Fruit fly (Drosophila melanogaster) whole organism, embryonic: ENCODE results near the gene NaPi-III.

Source experiments
- B-H2 ChIP-seq: fragments of 200-800 bp; sonication (Bioruptor generic); optimal IDR thresholded peaks from 2 replicates; lab custom pipeline; 2018; ENCODE audit warnings: missing biosample characterization, mild to moderate bottlenecking, missing genetic modification characterization
- CG10431 ChIP-seq: fragments of 200-800 bp; sonication (Bioruptor generic); optimal IDR thresholded peaks from 3 replicates; lab custom pipeline; 2018; ENCODE audit warnings: missing biosample characterization, mild to moderate bottlenecking, missing genetic modification characterization
- CG11504 ChIP-seq: fragments of 200-800 bp; sonication (Bioruptor generic); optimal IDR thresholded peaks from 3 replicates; lab custom pipeline; 2019; ENCODE audit warnings: missing biosample characterization, mild to moderate bottlenecking, missing genetic modification characterization, moderate library complexity
- CG12744 ChIP-seq: fragments of 200-800 bp; sonication (Bioruptor generic); optimal IDR thresholded peaks from 2 replicates; lab custom pipeline; 2016; ENCODE audit warnings: missing biosample characterization, missing genetic modification characterization
- CG14667 ChIP-seq: fragments of 200-800 bp; sonication (Bioruptor generic); IDR thresholded peaks from 2 replicates; pipeline ENCODE4 v1.3.6; 2022; ENCODE audit warnings: missing biosample characterization, missing genetic modification characterization
- CG17385 ChIP-seq: fragments of 200-800 bp; sonication (Bioruptor generic); optimal IDR thresholded peaks from 3 replicates; lab custom pipeline; 2018; ENCODE audit warnings: missing biosample characterization, mild to moderate bottlenecking, missing genetic modification characterization
- CG2116 ChIP-seq: fragments of 200-800 bp; sonication (Bioruptor generic); optimal IDR thresholded peaks from 3 replicates; lab custom pipeline; 2018; ENCODE audit warnings: missing biosample characterization, mild to moderate bottlenecking, missing genetic modification characterization
- CG2678 ChIP-seq: fragments of 200-800 bp; sonication (Bioruptor generic); optimal IDR thresholded peaks from 3 replicates; lab custom pipeline; 2019; ENCODE audit warnings: missing biosample characterization, mild to moderate bottlenecking, missing genetic modification characterization, moderate library complexity
- CG3065 ChIP-seq: fragments of 200-800 bp; sonication (Bioruptor generic); optimal IDR thresholded peaks from 2 replicates; lab custom pipeline; 2016; ENCODE audit warnings: missing biosample characterization, missing genetic modification characterization
- CG31224 ChIP-seq: fragments of 200-800 bp; sonication (Bioruptor generic); IDR thresholded peaks from 2 replicates; pipeline ENCODE4 v1.3.6; 2022; ENCODE audit warnings: missing biosample characterization, missing genetic modification characterization
- CG31441 ChIP-seq: fragments of 200-800 bp; sonication (Bioruptor generic); IDR thresholded peaks from 2 replicates; pipeline ENCODE4 v1.3.6; 2022; ENCODE audit warnings: missing biosample characterization, missing genetic modification characterization
- CG3163 ChIP-seq: fragments of 200-800 bp; sonication (Bioruptor generic); optimal IDR thresholded peaks from 3 replicates; lab custom pipeline; 2016; ENCODE audit warnings: missing biosample characterization, missing genetic modification characterization
- CG34376 ChIP-seq: fragments of 200-800 bp; sonication (Bioruptor generic); optimal IDR thresholded peaks from 2 replicates; lab custom pipeline; 2018; ENCODE audit warnings: missing biosample characterization, mild to moderate bottlenecking, missing genetic modification characterization
- CG5180 ChIP-seq: fragments of 200-800 bp; sonication (Bioruptor generic); optimal IDR thresholded peaks from 3 replicates; lab custom pipeline; 2017; ENCODE audit warnings: missing biosample characterization, missing genetic modification characterization, mild to moderate bottlenecking, moderate library complexity, missing genetic modification reagents
- CG9727 ChIP-seq: fragments of 200-800 bp; sonication (Bioruptor generic); optimal IDR thresholded peaks from 3 replicates; lab custom pipeline; 2017; ENCODE audit warnings: missing biosample characterization, mild to moderate bottlenecking, missing genetic modification characterization
- CG9817 ChIP-seq: fragments of 200-800 bp; sonication (Bioruptor generic); optimal IDR thresholded peaks from 2 replicates; lab custom pipeline; 2018; ENCODE audit warnings: missing biosample characterization, mild to moderate bottlenecking, missing genetic modification characterization, moderate library complexity
- CG9876 ChIP-seq: fragments of 200-800 bp; sonication (Bioruptor generic); optimal IDR thresholded peaks from 2 replicates; lab custom pipeline; 2016; ENCODE audit warnings: missing biosample characterization, missing genetic modification characterization
- CTCF ChIP-seq: fragments of 200-800 bp; sonication (Bioruptor generic); optimal IDR thresholded peaks from 2 replicates; lab custom pipeline; 2017; ENCODE audit warnings: missing biosample characterization, mild to moderate bottlenecking, missing genetic modification characterization, moderate library complexity
- CrebB ChIP-seq: fragments of 200-800 bp; sonication (Bioruptor generic); optimal IDR thresholded peaks from 3 replicates; lab custom pipeline; 2018; ENCODE audit warnings: missing biosample characterization, mild to moderate bottlenecking, missing genetic modification characterization
- D19A ChIP-seq: fragments of 200-800 bp; optimal IDR thresholded peaks from 3 replicates; lab custom pipeline; 2019; ENCODE audit warnings: missing biosample characterization, mild to moderate bottlenecking, missing genetic modification characterization, moderate library complexity
- Dfd ChIP-seq, 2 experiments: fragments of >200 bp; optimal IDR thresholded peaks; 2 replicates each; lab custom pipeline; 2017; ENCODE audit warnings: missing biosample characterization in 2 of 2, missing genetic modification characterization in 2 of 2
- Doc2 ChIP-seq: fragments of 200-800 bp; sonication (Bioruptor generic); IDR thresholded peaks from 2 replicates; pipeline ENCODE4 v1.3.6; 2022; ENCODE audit warnings: missing biosample characterization, missing genetic modification characterization
- Eip74EF ChIP-seq, 2 experiments: fragments of 200-800 bp in 1 of 2; fragments of >200 bp in 1 of 2; sonication (Bioruptor generic) in 1 of 2; optimal IDR thresholded peaks; 2 replicates each; lab custom pipeline; 2017 to 2019; ENCODE audit warnings: missing biosample characterization in 2 of 2, missing genetic modification characterization in 2 of 2, mild to moderate bottlenecking in 1 of 2, moderate library complexity in 1 of 2
- Fer1 ChIP-seq: fragments of 200-800 bp; sonication (Bioruptor generic); optimal IDR thresholded peaks from 2 replicates; lab custom pipeline; 2017; ENCODE audit warnings: missing biosample characterization, mild to moderate bottlenecking, missing genetic modification characterization
- H2.0 ChIP-seq: fragments of 200-800 bp; sonication (Bioruptor generic); IDR thresholded peaks from 2 replicates; pipeline ENCODE4 v1.3.6; 2022; ENCODE audit warnings: missing biosample characterization, missing genetic modification characterization
- Hey ChIP-seq: fragments of 200-800 bp; sonication (Bioruptor generic); optimal IDR thresholded peaks from 3 replicates; lab custom pipeline; 2018; ENCODE audit warnings: missing biosample characterization, mild to moderate bottlenecking, missing genetic modification characterization
- HmgD ChIP-seq: fragments of 200-800 bp; sonication (Bioruptor generic); optimal IDR thresholded peaks from 3 replicates; lab custom pipeline; 2016; ENCODE audit warnings: missing biosample characterization, missing genetic modification characterization
- HmgZ ChIP-seq: fragments of 200-800 bp; sonication (Bioruptor generic); optimal IDR thresholded peaks from 2 replicates; lab custom pipeline; 2018; ENCODE audit warnings: missing biosample characterization, mild to moderate bottlenecking, missing genetic modification characterization
- Hmr ChIP-seq: fragments of 200-800 bp; sonication (Bioruptor generic); optimal IDR thresholded peaks from 3 replicates; lab custom pipeline; 2017; ENCODE audit warnings: mild to moderate bottlenecking, missing biosample characterization, missing genetic modification reagents, missing genetic modification characterization
- Mes4 ChIP-seq: fragments of 200-800 bp; sonication (Bioruptor generic); optimal IDR thresholded peaks from 2 replicates; lab custom pipeline; 2016; ENCODE audit warnings: missing biosample characterization, missing genetic modification characterization
- Mrtf ChIP-seq: fragments of 200-800 bp; sonication (Bioruptor generic); IDR thresholded peaks from 3 replicates; pipeline ENCODE4 v1.3.6; 2022; ENCODE audit warnings: missing biosample characterization, missing genetic modification characterization
- Pdp1 ChIP-seq, 2 experiments: fragments of 200-800 bp; sonication (Bioruptor generic); optimal IDR thresholded peaks; 3 replicates each; lab custom pipeline; 2016; ENCODE audit warnings: missing biosample characterization in 2 of 2, missing genetic modification characterization in 2 of 2, mild to moderate bottlenecking in 1 of 2, moderate library complexity in 1 of 2
- Sox100B ChIP-seq: fragments of 200-800 bp; sonication (Bioruptor generic); optimal IDR thresholded peaks from 3 replicates; lab custom pipeline; 2018; ENCODE audit warnings: missing biosample characterization, mild to moderate bottlenecking, missing genetic modification characterization
- TFAM ChIP-seq: fragments of 200-800 bp; sonication (Bioruptor generic); optimal IDR thresholded peaks from 2 replicates; lab custom pipeline; 2017; ENCODE audit warnings: missing biosample characterization, missing genetic modification characterization, inconsistent platforms
- ato ChIP-seq: fragments of 200-800 bp; sonication (Bioruptor generic); IDR thresholded peaks from 2 replicates; pipeline ENCODE4 v1.3.6; 2022; ENCODE audit warnings: missing biosample characterization, missing genetic modification characterization; ENCODE audit not compliant: partially characterized antibody
- bsh ChIP-seq, 2 experiments: fragments of 200-800 bp; sonication (Bioruptor generic); optimal IDR thresholded peaks; 2 replicates each; lab custom pipeline; 2017 to 2018; ENCODE audit warnings: mild to moderate bottlenecking in 2 of 2, missing biosample characterization in 2 of 2, missing genetic modification characterization in 2 of 2, moderate library complexity in 1 of 2
- dmrt99B ChIP-seq: fragments of 200-800 bp; sonication (Bioruptor generic); optimal IDR thresholded peaks from 2 replicates; lab custom pipeline; 2018; ENCODE audit warnings: missing biosample characterization, mild to moderate bottlenecking, missing genetic modification characterization, moderate library complexity
- exex ChIP-seq: fragments of 200-800 bp; sonication (Bioruptor generic); optimal IDR thresholded peaks from 4 replicates; lab custom pipeline; 2018; ENCODE audit warnings: missing biosample characterization, mild to moderate bottlenecking, missing genetic modification characterization, moderate library complexity
- ftz-f1 ChIP-seq: fragments of 200-800 bp; sonication (Bioruptor generic); optimal IDR thresholded peaks from 2 replicates; lab custom pipeline; 2016; ENCODE audit warnings: missing biosample characterization, missing genetic modification characterization
- gcm2 ChIP-seq: fragments of 200-800 bp; sonication (Bioruptor generic); optimal IDR thresholded peaks from 2 replicates; lab custom pipeline; 2016; ENCODE audit warnings: missing biosample characterization, missing genetic modification characterization
- h ChIP-seq: fragments of >200 bp; optimal IDR thresholded peaks from 2 replicates; lab custom pipeline; 2017
- hb ChIP-seq: fragments of 200-800 bp; sonication (Bioruptor generic); IDR thresholded peaks from 3 replicates; pipeline ENCODE4 v1.3.6; 2022; ENCODE audit warnings: missing biosample characterization, missing genetic modification characterization; ENCODE audit not compliant: partially characterized antibody
- kni ChIP-seq: fragments of 200-800 bp; sonication (Bioruptor generic); optimal IDR thresholded peaks from 3 replicates; lab custom pipeline; 2017; ENCODE audit warnings: mild to moderate bottlenecking, missing biosample characterization, missing genetic modification reagents, missing genetic modification characterization
- lilli ChIP-seq: fragments of 200-800 bp; sonication (Bioruptor generic); optimal IDR thresholded peaks from 3 replicates; lab custom pipeline; 2016; ENCODE audit warnings: missing biosample characterization, missing genetic modification characterization
- nerfin-1 ChIP-seq: fragments of 200-800 bp; sonication (Bioruptor generic); optimal IDR thresholded peaks from 3 replicates; lab custom pipeline; 2019; ENCODE audit warnings: missing biosample characterization, mild to moderate bottlenecking, missing genetic modification characterization, moderate library complexity
- onecut ChIP-seq: fragments of 200-800 bp; sonication (Bioruptor generic); IDR thresholded peaks from 2 replicates; pipeline ENCODE4 v1.3.6; 2022; ENCODE audit warnings: missing biosample characterization, missing genetic modification characterization
- pzg ChIP-seq: fragments of 200-800 bp; sonication (Bioruptor generic); optimal IDR thresholded peaks from 3 replicates; lab custom pipeline; 2018; ENCODE audit warnings: missing biosample characterization, mild to moderate bottlenecking, missing genetic modification characterization, moderate library complexity
- sqz ChIP-seq: fragments of 200-800 bp; sonication (Bioruptor generic); optimal IDR thresholded peaks from 3 replicates; lab custom pipeline; 2018; ENCODE audit warnings: missing biosample characterization, mild to moderate bottlenecking, missing genetic modification characterization
- sug ChIP-seq: fragments of 200-800 bp; optimal IDR thresholded peaks from 2 replicates; lab custom pipeline; 2019; ENCODE audit warnings: missing biosample characterization, mild to moderate bottlenecking, missing genetic modification characterization, moderate library complexity
- z ChIP-seq: fragments of 200-800 bp; sonication (Bioruptor generic); IDR thresholded peaks from 3 replicates; pipeline ENCODE4 v1.3.6; 2022; ENCODE audit warnings: missing biosample characterization, missing genetic modification characterization
- zen2 ChIP-seq: fragments of 200-800 bp; sonication (Bioruptor generic); IDR thresholded peaks from 3 replicates; pipeline ENCODE4 v1.3.6; 2022; ENCODE audit warnings: missing biosample characterization, missing genetic modification characterization; ENCODE audit not compliant: partially characterized antibody

The NaPi-III gene

DNA sequence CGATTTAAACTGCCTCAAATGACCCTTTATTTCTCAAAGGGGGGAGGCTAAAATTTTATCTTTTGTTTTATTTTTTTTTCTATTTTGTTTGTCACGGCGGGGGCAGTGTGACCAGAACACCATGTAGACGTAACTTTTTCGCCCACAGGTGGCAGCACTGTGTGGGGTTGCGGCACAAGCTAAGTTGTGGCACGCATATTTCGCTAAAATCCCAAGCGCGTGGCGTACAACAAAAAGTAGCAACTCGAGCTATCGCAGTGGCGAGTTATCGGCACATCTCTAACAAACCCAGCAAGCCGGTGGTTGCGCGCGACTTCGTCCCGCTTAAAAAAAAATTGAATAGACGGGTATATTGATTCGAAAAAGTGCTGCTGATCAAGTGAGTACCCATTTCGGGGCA lies at the start of gene NaPi-III, which contains the start of gene Ufd1 (continued):
- TF ChIP-seq CG9817 (tag; lab: Kevin White, UChicago), result peak; percentile 15
- TF ChIP-seq CG9727 (GFP tag; lab: Kevin White, UChicago), result no peak
- peak; percentile 15 for TF ChIP-seq CG3163 (GFP tag; lab: Kevin White, UChicago)
- TF ChIP-seq Pdp1 (GFP tag; optimal IDR thresholded peaks at IDR 0.05; lab: Kevin White, UChicago), result peak in 1 of 2 experiments; percentile 74
- no peak for TF ChIP-seq gcm2 (GFP tag; lab: Kevin White, UChicago)
- TF ChIP-seq CG12744 (GFP tag; lab: Kevin White, UChicago), result no peak
- TF ChIP-seq CG9876 (GFP tag; lab: Kevin White, UChicago), result peak; percentile 47
- TF ChIP-seq D19A (tag; lab: Kevin White, UChicago), result no peak
- no peak for TF ChIP-seq Mes4 (GFP tag; lab: Kevin White, UChicago)
- peak; percentile 15 for TF ChIP-seq CG2678 (tag; lab: Kevin White, UChicago)
- peak; percentile 91 for TF ChIP-seq CG2116 (GFP tag; lab: Kevin White, UChicago)
- TF ChIP-seq CG5180 (GFP tag; lab: Kevin White, UChicago), result no peak
- TF ChIP-seq Fer1 (GFP tag; lab: Kevin White, UChicago), result peak; percentile 15
- no peak for TF ChIP-seq kni
- TF ChIP-seq Eip74EF (GFP tag; optimal IDR thresholded peaks at IDR 0.05; lab: Kevin White, UChicago), result no peak
- TF ChIP-seq h (lab: Kevin White, UChicago), result no peak
- peak; percentile 66 for TF ChIP-seq ftz-f1 (GFP tag; lab: Kevin White, UChicago)
- no peak for TF ChIP-seq dmrt99B (tag; lab: Kevin White, UChicago)
- no peak for TF ChIP-seq exex
- TF ChIP-seq Mrtf, result no peak
- no peak for TF ChIP-seq Dfd (GFP tag; optimal IDR thresholded peaks at IDR 0.05; lab: Kevin White, UChicago)
- TF ChIP-seq sqz (GFP tag; lab: Kevin White, UChicago), result peak; percentile 88
- no peak for TF ChIP-seq z (GFP tag; lab: Robert Waterston, UW)
- no peak for TF ChIP-seq CG3065 (GFP tag; lab: Kevin White, UChicago)
- TF ChIP-seq HmgD (GFP tag; lab: Kevin White, UChicago), result peak; percentile 94
- peak; percentile 46 for TF ChIP-seq lilli
- peak; percentile 13 for TF ChIP-seq CG10431
- TF ChIP-seq onecut, result no peak
- peak; percentile 92 for TF ChIP-seq CTCF (GFP tag; lab: Kevin White, UChicago)
- TF ChIP-seq H2.0 (GFP tag; lab: Robert Waterston, UW), result 0 out of 2 replicates have a peak, but pooled peaks have one; percentile 5
- peak; percentile 14 for TF ChIP-seq CrebB
- TF ChIP-seq CG14667, result no peak
- no peak for TF ChIP-seq CG31224 (GFP tag; lab: Robert Waterston, UW)
- TF ChIP-seq nerfin-1 (tag; lab: Kevin White, UChicago), result peak; percentile 41
- no peak for TF ChIP-seq CG17385
- no peak for TF ChIP-seq bsh (GFP tag; optimal IDR thresholded peaks at IDR 0.05; lab: Kevin White, UChicago)
- TF ChIP-seq TFAM (GFP tag; lab: Kevin White, UChicago), result no peak
- TF ChIP-seq Hey (tag; lab: Kevin White, UChicago), result no peak
- TF ChIP-seq Hmr, result peak; percentile 90
- no peak for TF ChIP-seq CG34376 (GFP tag; lab: Kevin White, UChicago)
- TF ChIP-seq CG11504 (tag; lab: Kevin White, UChicago), result peak; percentile 61
- TF ChIP-seq B-H2 (GFP tag; lab: Kevin White, UChicago), result peak; percentile 64
- TF ChIP-seq pzg (GFP tag; lab: Kevin White, UChicago), result peak; percentile 96
- TF ChIP-seq hb (GFP tag; lab: Robert Waterston, UW), result peak; percentile 77; the same call in 2 of the 3 replicates
- TF ChIP-seq ato (GFP tag; lab: Robert Waterston, UW), result peak; percentile 84
- TF ChIP-seq zen2 (GFP tag; lab: Robert Waterston, UW), result peak; percentile 65; the same call in 2 of the 3 replicates
- peak; percentile 91 for TF ChIP-seq HmgZ (tag; lab: Kevin White, UChicago)
- TF ChIP-seq Sox100B (GFP tag; lab: Kevin White, UChicago), result no peak
- TF ChIP-seq Doc2 (GFP tag; lab: Robert Waterston, UW), result no peak
- no peak for TF ChIP-seq CG31441 (GFP tag; lab: Robert Waterston, UW)
- peak; percentile 63 for TF ChIP-seq sug (tag; lab: Kevin White, UChicago)
